Fruit fly (Drosophila melanogaster) whole organism: Measurements from ENCODE around the gene sesB.

Source experiments
- EcR ChIP-seq, 2 experiments: fragments of >200 bp; optimal IDR thresholded peaks; 2 replicates each; lab custom pipeline; 2017; ENCODE audit warnings: missing biosample characterization in 2 of 2, missing genetic modification characterization in 2 of 2, missing genetic modification reagents in 2 of 2
- pan ChIP-seq: fragments of >200 bp; optimal IDR thresholded peaks from 2 replicates; lab custom pipeline; 2017
- psq ChIP-seq: fragments of >200 bp; optimal IDR thresholded peaks from 2 replicates; lab custom pipeline; 2017

DNA sequence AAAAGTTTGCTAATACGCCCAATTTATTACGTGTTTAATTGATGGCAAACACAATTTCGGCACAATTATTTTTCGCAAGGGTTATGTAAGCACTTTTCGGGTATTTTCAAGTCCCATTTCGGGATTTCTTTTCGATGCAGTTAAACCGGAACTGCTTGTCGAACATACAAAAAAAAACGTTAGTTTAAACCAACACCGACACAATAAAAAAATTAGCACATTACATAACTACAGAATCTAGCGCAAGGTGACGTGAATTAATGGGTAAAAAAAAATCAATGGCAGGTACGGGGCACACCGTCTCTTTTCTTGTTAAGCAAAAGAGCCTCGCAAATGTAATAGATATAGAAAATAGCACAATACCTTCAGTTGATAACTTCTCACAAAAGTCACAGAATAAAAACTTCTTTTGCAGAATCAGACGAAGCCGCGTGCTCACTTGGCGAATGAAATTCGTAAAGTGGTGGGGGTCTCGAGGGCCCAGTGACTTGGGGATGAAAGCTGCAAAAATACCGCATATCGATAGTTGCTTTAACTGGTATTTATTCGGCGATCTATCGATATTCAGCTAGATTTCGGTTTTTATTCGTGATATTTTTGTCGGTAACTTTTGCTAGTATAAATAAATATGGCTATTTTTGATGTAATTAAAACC is at the start of gene sesB, which contains the start of gene Ant2:
- TF ChIP-seq psq (lab: Kevin White, UChicago), result no peak
- no peak for TF ChIP-seq EcR (GFP tag; optimal IDR thresholded peaks at IDR 0.05; lab: Kevin White, UChicago)
- no peak for TF ChIP-seq pan
